Worm (Caenorhabditis elegans) whole organism, L1 larva: ENCODE data around the gene let-19.

Experiments
- C04F5.9 ChIP-seq: sonication (generic microtip); optimal IDR thresholded peaks from 2 replicates; lab custom pipeline; 2016; ENCODE audit warnings: missing genetic modification characterization, missing compliant biosample characterization
- C16A3.4 ChIP-seq: fragments of 150-350 bp; optimal IDR thresholded peaks from 2 replicates; lab custom pipeline; 2014; ENCODE audit warnings: missing biosample characterization, missing genetic modification characterization
- C34B4.2 ChIP-seq: sonication (generic microtip); optimal IDR thresholded peaks from 2 replicates; lab custom pipeline; 2017; ENCODE audit warnings: mild to moderate bottlenecking, missing genetic modification characterization, missing compliant biosample characterization
- Y116A8C.19 ChIP-seq: sonication (generic microtip); optimal IDR thresholded peaks from 2 replicates; lab custom pipeline; 2016; ENCODE audit warnings: missing compliant biosample characterization, missing genetic modification characterization, borderline replicate concordance
- aha-1 ChIP-seq: fragments of 150-350 bp; optimal IDR thresholded peaks from 2 replicates; lab custom pipeline; 2014; ENCODE audit warnings: missing biosample characterization, missing genetic modification characterization
- alr-1 ChIP-seq: fragments of 200-800 bp; sonication (Bioruptor generic); optimal IDR thresholded peaks from 2 replicates; lab custom pipeline; 2018; ENCODE audit warnings: borderline replicate concordance, mild to moderate bottlenecking, missing genetic modification characterization, missing compliant biosample characterization
- aly-2 ChIP-seq: fragments of 150-350 bp; optimal IDR thresholded peaks from 2 replicates; lab custom pipeline; 2014; ENCODE audit warnings: missing biosample characterization, missing genetic modification characterization
- ama-1 ChIP-seq: fragments of 150-350 bp; optimal IDR thresholded peaks from 2 replicates; lab custom pipeline; 2014
- blmp-1 ChIP-seq: fragments of 150-350 bp; optimal IDR thresholded peaks from 2 replicates; lab custom pipeline; 2014; ENCODE audit warnings: missing biosample characterization, missing genetic modification characterization
- ceh-8 ChIP-seq: fragments of 200-800 bp; sonication (Bioruptor generic); optimal IDR thresholded peaks from 2 replicates; lab custom pipeline; 2018; ENCODE audit warnings: mild to moderate bottlenecking, missing genetic modification characterization, moderate library complexity, missing compliant biosample characterization
- ceh-90 ChIP-seq: sonication (generic microtip); optimal IDR thresholded peaks from 2 replicates; lab custom pipeline; 2016; ENCODE audit warnings: missing genetic modification characterization, missing compliant biosample characterization
- dpl-1 ChIP-seq, 3 experiments: fragments of 150-350 bp in 2 of 3; sonication (generic microtip) in 1 of 3; optimal IDR thresholded peaks; 2 replicates each; lab custom pipeline; 2014 to 2017; ENCODE audit warnings: missing biosample characterization in 3 of 3, missing genetic modification characterization in 3 of 3, missing genetic modification reagents in 3 of 3
- efl-1 ChIP-seq, 4 experiments: fragments of 150-350 bp; optimal IDR thresholded peaks in 3 of 4; peaks in 1 of 4; 1 replicate in 1 of 4; 2 replicates in 3 of 4; lab custom pipeline; 2014; ENCODE audit warnings: missing biosample characterization in 2 of 4, missing genetic modification characterization in 2 of 4, missing genetic modification reagents in 2 of 4
- egl-13 ChIP-seq: sonication (generic microtip); optimal IDR thresholded peaks from 2 replicates; lab custom pipeline; 2016; ENCODE audit warnings: missing genotype, missing genetic modification reagents, missing genetic modification characterization, missing compliant biosample characterization
- elt-3 ChIP-seq, 6 experiments: fragments of 150-350 bp in 1 of 6; sonication (generic microtip); optimal IDR thresholded peaks; 2 replicates each; lab custom pipeline; 2017 to 2018; ENCODE audit warnings: missing biosample characterization in 6 of 6, missing genetic modification characterization in 6 of 6, inconsistent platforms in 1 of 6
- fkh-10 ChIP-seq: sonication (generic microtip); optimal IDR thresholded peaks from 2 replicates; lab custom pipeline; 2017; ENCODE audit warnings: missing biosample characterization, missing genetic modification reagents, missing genetic modification characterization
- fkh-4 ChIP-seq: sonication (generic microtip); optimal IDR thresholded peaks from 2 replicates; lab custom pipeline; 2016; ENCODE audit warnings: missing compliant biosample characterization, missing genetic modification characterization, borderline replicate concordance
- fkh-8 ChIP-seq: sonication (generic microtip); optimal IDR thresholded peaks from 2 replicates; lab custom pipeline; 2016; ENCODE audit warnings: mild to moderate bottlenecking, missing genetic modification characterization, missing compliant biosample characterization
- grh-1 ChIP-seq: fragments of 200-800 bp; sonication (Bioruptor generic); IDR thresholded peaks from 2 replicates; pipeline ENCODE4 v1.3.6; 2022; ENCODE audit warnings: missing genetic modification reagents, missing genetic modification characterization, missing compliant biosample characterization
- hlh-17 ChIP-seq: fragments of 200-800 bp; sonication (Bioruptor generic); optimal IDR thresholded peaks from 2 replicates; lab custom pipeline; 2018; ENCODE audit warnings: missing genetic modification characterization, mild to moderate bottlenecking, missing compliant biosample characterization, moderate library complexity, borderline replicate concordance
- hlh-4 ChIP-seq: sonication (generic microtip); optimal IDR thresholded peaks from 2 replicates; lab custom pipeline; 2016; ENCODE audit warnings: mild to moderate bottlenecking, missing genetic modification characterization, missing compliant biosample characterization
- lin-13 ChIP-seq: fragments of 150-350 bp; optimal IDR thresholded peaks from 2 replicates; lab custom pipeline; 2014; ENCODE audit warnings: missing biosample characterization, missing genetic modification reagents, missing genetic modification characterization
- lin-14 ChIP-seq: fragments of 200-800 bp; sonication (Bioruptor generic); optimal IDR thresholded peaks from 2 replicates; lab custom pipeline; 2018; ENCODE audit warnings: mild to moderate bottlenecking, missing genetic modification characterization, moderate library complexity, missing compliant biosample characterization
- lin-15B ChIP-seq: fragments of 150-350 bp; sonication (generic microtip); optimal IDR thresholded peaks from 3 replicates; lab custom pipeline; 2014; ENCODE audit warnings: missing biosample characterization, missing genetic modification characterization
- lin-39 ChIP-seq: fragments of 150-350 bp; optimal IDR thresholded peaks from 2 replicates; lab custom pipeline; 2014; ENCODE audit warnings: missing biosample characterization, missing genetic modification reagents, missing genetic modification characterization
- lir-3 ChIP-seq: sonication (generic microtip); optimal IDR thresholded peaks from 2 replicates; lab custom pipeline; 2016; ENCODE audit warnings: mild to moderate bottlenecking, missing genetic modification characterization, moderate library complexity, missing compliant biosample characterization; ENCODE audit not compliant: poor library complexity
- lsy-2 ChIP-seq, 2 experiments: fragments of 150-350 bp; optimal IDR thresholded peaks; 2 replicates each; lab custom pipeline; 2014; ENCODE audit warnings: missing biosample characterization in 2 of 2, missing genetic modification characterization in 2 of 2
- mdl-1 ChIP-seq, 2 experiments: fragments of 150-350 bp; optimal IDR thresholded peaks; 2 replicates each; lab custom pipeline; 2014 to 2017; ENCODE audit warnings: missing biosample characterization in 2 of 2, missing genetic modification characterization in 2 of 2, inconsistent platforms in 1 of 2
- mef-2 ChIP-seq: fragments of 150-350 bp; optimal IDR thresholded peaks from 2 replicates; lab custom pipeline; 2014; ENCODE audit warnings: missing biosample characterization, missing genetic modification characterization
- mep-1 ChIP-seq: fragments of 150-350 bp; optimal IDR thresholded peaks from 2 replicates; lab custom pipeline; 2014; ENCODE audit warnings: missing biosample characterization, missing genetic modification characterization
- nhr-11 ChIP-seq: fragments of 150-350 bp; optimal IDR thresholded peaks from 2 replicates; lab custom pipeline; 2014; ENCODE audit warnings: missing biosample characterization, missing genetic modification characterization
- nhr-19 ChIP-seq: fragments of 200-800 bp; sonication (Bioruptor generic); conservative IDR thresholded peaks from 2 replicates; pipeline ENCODE4 v1.3.6; 2022; ENCODE audit warnings: missing genetic modification characterization, missing compliant biosample characterization
- nhr-20 ChIP-seq: sonication (generic microtip); optimal IDR thresholded peaks from 2 replicates; lab custom pipeline; 2016; ENCODE audit warnings: mild to moderate bottlenecking, missing genetic modification characterization, missing compliant biosample characterization
- nhr-237 ChIP-seq: fragments of 150-350 bp; optimal IDR thresholded peaks from 2 replicates; lab custom pipeline; 2014; ENCODE audit warnings: missing biosample characterization, missing genetic modification characterization
- nhr-28 ChIP-seq: fragments of 150-350 bp; optimal IDR thresholded peaks from 2 replicates; lab custom pipeline; 2014; ENCODE audit warnings: missing biosample characterization, missing genetic modification characterization
- nhr-47 ChIP-seq: sonication (generic microtip); optimal IDR thresholded peaks from 2 replicates; lab custom pipeline; 2016; ENCODE audit warnings: mild to moderate bottlenecking, missing genetic modification characterization, moderate library complexity, missing compliant biosample characterization
- nhr-76 ChIP-seq: sonication (generic microtip); optimal IDR thresholded peaks from 2 replicates; lab custom pipeline; 2017; ENCODE audit warnings: missing biosample characterization, missing genetic modification characterization
- nhr-84 ChIP-seq: sonication (generic microtip); optimal IDR thresholded peaks from 2 replicates; lab custom pipeline; 2017; ENCODE audit warnings: missing biosample characterization, missing genetic modification characterization
- nhr-90 ChIP-seq: sonication (generic microtip); optimal IDR thresholded peaks from 2 replicates; lab custom pipeline; 2016; ENCODE audit warnings: mild to moderate bottlenecking, missing genetic modification characterization, missing compliant biosample characterization; ENCODE audit not compliant: poor library complexity
- pag-3 ChIP-seq: sonication (generic microtip); optimal IDR thresholded peaks from 2 replicates; lab custom pipeline; 2017; ENCODE audit warnings: missing genetic modification characterization, mild to moderate bottlenecking, missing compliant biosample characterization, antibody characterized with exemption, borderline replicate concordance; ENCODE audit not compliant: insufficient read depth
- snpc-4 ChIP-seq: fragments of 150-350 bp; optimal IDR thresholded peaks from 2 replicates; lab custom pipeline; 2014; ENCODE audit warnings: missing biosample characterization, missing genetic modification characterization
- sptf-1 ChIP-seq: fragments of 150-350 bp; optimal IDR thresholded peaks from 2 replicates; lab custom pipeline; 2014; ENCODE audit warnings: missing biosample characterization, missing genetic modification characterization
- swsn-7 ChIP-seq: sonication (generic microtip); optimal IDR thresholded peaks from 2 replicates; lab custom pipeline; 2016; ENCODE audit warnings: missing genetic modification characterization, missing compliant biosample characterization
- tbx-2 ChIP-seq: sonication (generic microtip); optimal IDR thresholded peaks from 2 replicates; lab custom pipeline; 2016; ENCODE audit warnings: missing genetic modification characterization, missing compliant biosample characterization
- tlp-1 ChIP-seq: fragments of 150-350 bp; optimal IDR thresholded peaks from 2 replicates; lab custom pipeline; 2014; ENCODE audit warnings: missing biosample characterization, missing genetic modification characterization
- unc-130 ChIP-seq: fragments of 150-350 bp; optimal IDR thresholded peaks from 2 replicates; lab custom pipeline; 2017; ENCODE audit warnings: missing biosample characterization, missing genetic modification characterization, inconsistent platforms
- unc-30 ChIP-seq: sonication (generic microtip); optimal IDR thresholded peaks from 2 replicates; lab custom pipeline; 2017; ENCODE audit warnings: missing biosample characterization, missing genetic modification characterization
- zag-1 ChIP-seq: fragments of 150-350 bp; optimal IDR thresholded peaks from 2 replicates; lab custom pipeline; 2014; ENCODE audit warnings: missing biosample characterization, missing genetic modification characterization
- zip-4 ChIP-seq: fragments of 200-800 bp; sonication (Bioruptor generic); optimal IDR thresholded peaks from 2 replicates; lab custom pipeline; 2018; ENCODE audit warnings: mild to moderate bottlenecking, missing genetic modification characterization, moderate library complexity, missing compliant biosample characterization

Gene let-19

DNA sequence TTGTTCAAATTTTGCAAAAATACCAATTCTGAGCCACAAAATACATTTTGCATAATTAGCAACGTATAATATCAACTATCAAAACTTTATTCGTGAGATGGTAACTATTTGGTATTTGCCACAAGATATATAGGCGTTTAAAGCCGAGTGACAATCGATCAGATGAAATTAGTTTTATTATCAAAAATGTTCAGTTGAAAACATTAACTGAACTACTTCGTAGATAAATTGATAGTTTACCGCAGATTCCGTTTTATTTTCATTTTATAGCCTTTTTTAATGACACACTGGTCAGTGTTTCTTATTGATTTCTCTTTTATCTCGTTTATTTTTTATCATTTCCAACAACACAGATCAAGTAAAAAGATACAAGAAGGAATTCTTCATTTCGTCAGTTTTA lies 46.5 kb downstream of the let-19 start (continued):
- TF ChIP-seq alr-1 (tag; lab: Kevin White, UChicago) (no peak), hlh-17 (GFP tag; lab: Kevin White, UChicago) (no peak), lin-13 (GFP tag; lab: Kevin White, UChicago) (no peak), pag-3 (tag; lab: Kevin White, UChicago) (no peak), hlh-4 (tag; lab: Kevin White, UChicago) (no peak), snpc-4 (tag; lab: Kevin White, UChicago) (no peak), dpl-1 (GFP tag; optimal IDR thresholded peaks at IDR 0.05; lab: Kevin White, UChicago) (no peak), C16A3.4 (tag; lab: Kevin White, UChicago) (peak; percentile 28), efl-1 (optimal IDR thresholded peaks at IDR 0.05; lab: Kevin White, UChicago) (no peak), efl-1 (GFP tag; optimal IDR thresholded peaks at IDR 0.05 in 1 of 2; lab: Kevin White, UChicago) (peak in 1 of 2 experiments; percentile 49), nhr-11 (no peak), fkh-8 (no peak), nhr-84 (tag; lab: Kevin White, UChicago) (no peak), mef-2 (tag; lab: Kevin White, UChicago) (no peak), egl-13 (no peak), sptf-1 (no peak), grh-1 (GFP tag; lab: Robert Waterston, UW) (no peak), swsn-7 (tag; lab: Kevin White, UChicago) (no peak), tlp-1 (tag; lab: Kevin White, UChicago) (no peak), zip-4 (no peak), nhr-76 (no peak), lir-3 (tag; lab: Kevin White, UChicago) (peak; percentile 14), nhr-28 (tag; lab: Kevin White, UChicago) (no peak), unc-30 (tag; lab: Kevin White, UChicago) (no peak), unc-130 (tag; lab: Kevin White, UChicago) (no peak), C04F5.9 (tag; lab: Kevin White, UChicago) (no peak), fkh-10 (GFP tag; lab: Kevin White, UChicago) (no peak), blmp-1 (tag; lab: Kevin White, UChicago) (peak; percentile 32), ama-1 (lab: Kevin White, UChicago) (no peak), aly-2 (tag; lab: Kevin White, UChicago) (no peak), mep-1 (tag; lab: Kevin White, UChicago) (no peak)

DNA sequence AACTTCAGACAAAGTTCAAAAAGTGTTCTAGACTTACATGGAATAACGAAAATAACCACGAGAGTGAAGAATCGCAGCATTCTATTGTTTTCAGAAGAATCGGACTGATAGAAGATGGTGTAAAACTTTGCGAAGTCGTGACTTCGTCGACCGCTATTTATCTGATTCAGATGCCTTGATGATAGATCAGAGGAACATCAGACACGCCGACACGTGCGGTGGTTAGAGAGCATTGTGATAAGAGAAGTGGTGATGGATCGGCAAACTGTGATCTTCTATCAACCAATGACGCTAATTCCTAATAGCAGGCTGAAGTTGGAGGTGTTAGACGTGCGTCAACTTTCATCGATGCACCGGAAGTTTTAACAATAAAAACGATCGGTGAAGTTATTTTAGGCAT lies 47.5 kb downstream of the let-19 start:
- no peak for TF ChIP-seq zag-1 (tag; lab: Kevin White, UChicago)
- no peak for TF ChIP-seq fkh-4 (tag; lab: Kevin White, UChicago)
- TF ChIP-seq Y116A8C.19, result no peak
- no peak for TF ChIP-seq pag-3 (tag; lab: Kevin White, UChicago)
- TF ChIP-seq nhr-28 (tag; lab: Kevin White, UChicago), result no peak
- no peak for TF ChIP-seq lin-15B (tag; lab: Kevin White, UChicago)
- peak; percentile 30 for TF ChIP-seq nhr-47 (tag; lab: Kevin White, UChicago)
- peak in 5 of 6 experiments; percentile 57 to 95 (median 80) for TF ChIP-seq elt-3 (tag; optimal IDR thresholded peaks at IDR 0.05; lab: Kevin White, UChicago)
- no peak for TF ChIP-seq ceh-90 (tag; lab: Kevin White, UChicago)
- TF ChIP-seq tbx-2 (tag; lab: Kevin White, UChicago), result peak; percentile 51
- TF ChIP-seq ama-1 (lab: Kevin White, UChicago), result no peak
- no peak for TF ChIP-seq efl-1 (optimal IDR thresholded peaks at IDR 0.05; lab: Kevin White, UChicago)
- TF ChIP-seq efl-1 (GFP tag; optimal IDR thresholded peaks at IDR 0.05 in 1 of 2; lab: Kevin White, UChicago), result peak in 1 of 2 experiments; percentile 91
- TF ChIP-seq nhr-237 (tag; lab: Kevin White, UChicago), result no peak
- TF ChIP-seq lin-14 (GFP tag; lab: Kevin White, UChicago), result peak; percentile 75
- no peak for TF ChIP-seq hlh-17 (GFP tag; lab: Kevin White, UChicago)
- peak; percentile 71 for TF ChIP-seq nhr-20
- TF ChIP-seq C34B4.2, result no peak
- TF ChIP-seq ceh-8 (GFP tag; lab: Kevin White, UChicago), result no peak
- peak in 1 of 2 experiments; percentile 29 for TF ChIP-seq lsy-2 (tag; optimal IDR thresholded peaks at IDR 0.05; lab: Kevin White, UChicago)
- TF ChIP-seq mdl-1 (tag; optimal IDR thresholded peaks at IDR 0.05; lab: Kevin White, UChicago), result peak in 1 of 2 experiments; percentile 71
- no peak for TF ChIP-seq C16A3.4 (tag; lab: Kevin White, UChicago)
- peak; percentile 72 for TF ChIP-seq nhr-19 (GFP tag; lab: Robert Waterston, UW)
- TF ChIP-seq alr-1 (tag; lab: Kevin White, UChicago), result no peak
- no peak for TF ChIP-seq aha-1
- TF ChIP-seq nhr-90 (tag; lab: Kevin White, UChicago), result peak; percentile 69
- no peak for TF ChIP-seq zip-4
- peak; percentile 43 for TF ChIP-seq blmp-1 (tag; lab: Kevin White, UChicago)
- TF ChIP-seq lin-39 (tag; lab: Kevin White, UChicago), result no peak
- no peak for TF ChIP-seq unc-30 (tag; lab: Kevin White, UChicago)
- peak; percentile 30 for TF ChIP-seq unc-130 (tag; lab: Kevin White, UChicago)
